Worm (Caenorhabditis elegans): ENCODE measurements around the gene W01H2.2.

ce11 chrX:4214643-4215042 lies 3.6 kb downstream of the W01H2.2 start:
- TF ChIP-seq nhr-28 (tag; optimal IDR thresholded peaks at IDR 0.05) = no peak
- TF ChIP-seq mep-1 (tag; optimal IDR thresholded peaks at IDR 0.05) = peak; percentile 28
- no peak for TF ChIP-seq egl-27 (tag; optimal IDR thresholded peaks at IDR 0.05)
- no peak for TF ChIP-seq lin-39 (tag; optimal IDR thresholded peaks at IDR 0.05)
- TF ChIP-seq nhr-11 (tag; optimal IDR thresholded peaks at IDR 0.05) = no peak
- TF ChIP-seq zag-1 (tag; optimal IDR thresholded peaks at IDR 0.05) = no peak
- no peak for TF ChIP-seq mdl-1 (tag; optimal IDR thresholded peaks at IDR 0.05)
- TF ChIP-seq swsn-7 (tag; optimal IDR thresholded peaks at IDR 0.05) = peak; percentile 5
- no peak for TF ChIP-seq blmp-1 (tag; optimal IDR thresholded peaks at IDR 0.05)
